Worm (Caenorhabditis elegans) whole organism, L2 larva: ENCODE measurements around the gene Y57G7A.6.

ENCODE experiments used
- aly-2 ChIP-seq: fragments of 150-350 bp; optimal IDR thresholded peaks from 2 replicates; lab custom pipeline; 2014; ENCODE audit warnings: missing biosample characterization, missing genetic modification characterization
- elt-3 ChIP-seq: sonication (generic microtip); optimal IDR thresholded peaks from 2 replicates; lab custom pipeline; 2017; ENCODE audit warnings: missing biosample characterization, missing genetic modification characterization
- lin-11 ChIP-seq: fragments of 150-350 bp; sonication (generic microtip); optimal IDR thresholded peaks from 2 replicates; lab custom pipeline; 2014; ENCODE audit warnings: missing biosample characterization, missing genetic modification characterization, inconsistent platforms, mixed read lengths
- lin-13 ChIP-seq: fragments of 150-350 bp; optimal IDR thresholded peaks from 2 replicates; lab custom pipeline; 2014; ENCODE audit warnings: missing biosample characterization, missing genetic modification reagents, missing genetic modification characterization
- nhr-11 ChIP-seq: fragments of 150-350 bp; optimal IDR thresholded peaks from 2 replicates; lab custom pipeline; 2014; ENCODE audit warnings: missing biosample characterization, missing genetic modification characterization
- nhr-12 ChIP-seq: fragments of 150-350 bp; optimal IDR thresholded peaks from 2 replicates; lab custom pipeline; 2014; ENCODE audit warnings: missing biosample characterization, missing genetic modification characterization
- nhr-25 ChIP-seq: fragments of 150-350 bp; sonication (generic microtip); optimal IDR thresholded peaks from 3 replicates; lab custom pipeline; 2014; ENCODE audit warnings: missing biosample characterization, missing genetic modification characterization
- nhr-77 ChIP-seq: fragments of 150-350 bp; optimal IDR thresholded peaks from 2 replicates; lab custom pipeline; 2014; ENCODE audit warnings: missing biosample characterization, missing genetic modification characterization
- skn-1 ChIP-seq: sonication (generic microtip); optimal IDR thresholded peaks from 2 replicates; lab custom pipeline; 2017; ENCODE audit warnings: missing biosample characterization, missing genetic modification characterization
- ztf-1 ChIP-seq: fragments of 200-800 bp; sonication (Bioruptor generic); conservative IDR thresholded peaks from 2 replicates; pipeline ENCODE4 v1.3.6; 2022; ENCODE audit warnings: missing genetic modification characterization, missing compliant biosample characterization

- TF ChIP-seq lin-11 (tag; lab: Kevin White, UChicago) (no peak), skn-1 (tag; lab: Kevin White, UChicago) (no peak), nhr-11 (tag; lab: Kevin White, UChicago) (no peak), nhr-77 (no peak), ztf-1 (GFP tag; lab: Robert Waterston, UW) (no peak), nhr-12 (tag; lab: Kevin White, UChicago) (no peak), aly-2 (no peak), lin-13 (GFP tag; lab: Kevin White, UChicago) (no peak), nhr-25 (tag; lab: Kevin White, UChicago) (no peak), elt-3 (tag; lab: Kevin White, UChicago) (no peak)
Measured at ce11 chrII:1301554-1301953, 16.1 kb upstream of the Y57G7A.6 start, which contains the start of gene glb-31.
